Fruit fly (Drosophila melanogaster): ENCODE results near the gene Pburs.
A peak's percentile ranks its signal among the peaks of the same experiment; 100 is the strongest.

- TF ChIP-seq Sp1 (GFP tag; optimal IDR thresholded peaks at IDR 0.05) (peak; percentile 65), pan (optimal IDR thresholded peaks at IDR 0.05) (no peak)
Observed at dm6 chr2L:14394298-14395064, 22.6 kb downstream of the Pburs start.

All from whole organism, wandering third instar larva.